Fruit fly (Drosophila melanogaster): ENCODE data around the gene Mrm2.

- TF ChIP-seq Rel (GFP tag; optimal IDR thresholded peaks at IDR 0.05) (no peak), Rel (tag; optimal IDR thresholded peaks at IDR 0.05) (no peak), fru (GFP tag; optimal IDR thresholded peaks at IDR 0.05) (no peak), HLH106 (tag; optimal IDR thresholded peaks at IDR 0.05) (no peak), N (GFP tag; optimal IDR thresholded peaks at IDR 0.05) (no peak), Myc (optimal IDR thresholded peaks at IDR 0.05) (no peak), dl (GFP tag; optimal IDR thresholded peaks at IDR 0.05; ENCODE audit: insufficient read depth in 1 of 2, partially characterized antibody in 2 of 2) (no peak)
Observed at dm6 chr3R:19826355-19826754, 35.1 kb upstream of the Mrm2 start.
